Worm (Caenorhabditis elegans) whole organism, mixed stage, embryonic: ENCODE results near the gene rgs-4.

Experiments used
- M03D4.4 ChIP-seq: sonication (generic microtip); optimal IDR thresholded peaks from 2 replicates; lab custom pipeline; 2017; ENCODE audit warnings: mild to moderate bottlenecking, missing genetic modification characterization, missing compliant biosample characterization
- bed-3 ChIP-seq: fragments of 200-800 bp; sonication (Bioruptor generic); optimal IDR thresholded peaks from 3 replicates; lab custom pipeline; 2018; ENCODE audit warnings: mild to moderate bottlenecking, missing genetic modification characterization, moderate library complexity, missing compliant biosample characterization
- blmp-1 ChIP-seq: fragments of 150-350 bp; optimal IDR thresholded peaks from 2 replicates; lab custom pipeline; 2014; ENCODE audit warnings: missing biosample characterization, missing genetic modification characterization
- ceh-39 ChIP-seq: fragments of 150-350 bp; optimal IDR thresholded peaks from 2 replicates; lab custom pipeline; 2014; ENCODE audit warnings: missing biosample characterization, missing genetic modification characterization
- ceh-43 ChIP-seq: fragments of 200-800 bp; sonication (Bioruptor generic); optimal IDR thresholded peaks from 2 replicates; lab custom pipeline; 2018; ENCODE audit warnings: mild to moderate bottlenecking, missing genetic modification characterization, moderate library complexity, missing compliant biosample characterization
- ceh-83 ChIP-seq: fragments of 200-800 bp; sonication (Bioruptor generic); optimal IDR thresholded peaks from 2 replicates; lab custom pipeline; 2018; ENCODE audit warnings: mild to moderate bottlenecking, missing genetic modification characterization, missing compliant biosample characterization
- ces-1 ChIP-seq: fragments of 150-350 bp; optimal IDR thresholded peaks from 2 replicates; lab custom pipeline; 2014; ENCODE audit warnings: missing biosample characterization, missing genetic modification reagents, missing genetic modification characterization
- cnd-1 ChIP-seq: fragments of 200-800 bp; sonication (Bioruptor generic); optimal IDR thresholded peaks from 2 replicates; lab custom pipeline; 2018; ENCODE audit warnings: mild to moderate bottlenecking, missing genetic modification characterization, missing compliant biosample characterization
- drap-1 ChIP-seq: fragments of 200-800 bp; sonication (Bioruptor generic); optimal IDR thresholded peaks from 3 replicates; lab custom pipeline; 2018; ENCODE audit warnings: mild to moderate bottlenecking, missing genetic modification characterization, missing compliant biosample characterization
- elt-1 ChIP-seq: sonication (generic microtip); optimal IDR thresholded peaks from 2 replicates; lab custom pipeline; 2017; ENCODE audit warnings: missing genetic modification characterization, mild to moderate bottlenecking, missing compliant biosample characterization, antibody characterized with exemption, moderate library complexity, borderline replicate concordance; ENCODE audit not compliant: insufficient read depth
- elt-3 ChIP-seq: fragments of 150-350 bp; optimal IDR thresholded peaks from 2 replicates; lab custom pipeline; 2014; ENCODE audit warnings: missing biosample characterization, missing genetic modification characterization
- flh-1 ChIP-seq: fragments of 200-800 bp; sonication (Bioruptor generic); optimal IDR thresholded peaks from 2 replicates; lab custom pipeline; 2018; ENCODE audit warnings: mild to moderate bottlenecking, missing genetic modification characterization, moderate library complexity, missing compliant biosample characterization
- hlh-1 ChIP-seq: fragments of 150-350 bp; optimal IDR thresholded peaks from 2 replicates; lab custom pipeline; 2014; ENCODE audit warnings: missing biosample characterization, missing genetic modification reagents, missing genetic modification characterization
- lin-13 ChIP-seq: fragments of 150-350 bp; optimal IDR thresholded peaks from 2 replicates; lab custom pipeline; 2014; ENCODE audit warnings: missing biosample characterization, missing genetic modification characterization
- lin-32 ChIP-seq: fragments of 200-800 bp; sonication (Bioruptor generic); optimal IDR thresholded peaks from 2 replicates; lab custom pipeline; 2018; ENCODE audit warnings: mild to moderate bottlenecking, missing genetic modification characterization, missing compliant biosample characterization
- lsy-2 ChIP-seq: fragments of 150-350 bp; optimal IDR thresholded peaks from 2 replicates; lab custom pipeline; 2014; ENCODE audit warnings: missing biosample characterization, missing genetic modification characterization
- mab-5 ChIP-seq: fragments of 150-350 bp; optimal IDR thresholded peaks from 2 replicates; lab custom pipeline; 2014; ENCODE audit warnings: missing biosample characterization, missing genetic modification characterization
- mep-1 ChIP-seq: fragments of 150-350 bp; optimal IDR thresholded peaks from 2 replicates; lab custom pipeline; 2017; ENCODE audit warnings: missing biosample characterization, missing genetic modification reagents, missing genetic modification characterization, inconsistent platforms
- mls-2 ChIP-seq: sonication (generic microtip); optimal IDR thresholded peaks from 2 replicates; lab custom pipeline; 2016; ENCODE audit warnings: mild to moderate bottlenecking, missing genetic modification characterization, moderate library complexity, missing compliant biosample characterization
- nhr-2 ChIP-seq: fragments of 150-350 bp; optimal IDR thresholded peaks from 2 replicates; lab custom pipeline; 2014; ENCODE audit warnings: missing biosample characterization, missing genetic modification characterization
- nhr-28 ChIP-seq: fragments of 150-350 bp; optimal IDR thresholded peaks from 2 replicates; lab custom pipeline; 2014; ENCODE audit warnings: missing biosample characterization, missing genetic modification characterization
- nhr-76 ChIP-seq: sonication (generic microtip); optimal IDR thresholded peaks from 2 replicates; lab custom pipeline; 2017; ENCODE audit warnings: missing biosample characterization, missing genetic modification characterization
- pha-4 ChIP-seq: fragments of 150-350 bp; optimal IDR thresholded peaks from 2 replicates; lab custom pipeline; 2018; ENCODE audit warnings: missing biosample characterization, missing genetic modification reagents, missing genetic modification characterization
- sem-2 ChIP-seq: fragments of 200-800 bp; sonication (Bioruptor generic); optimal IDR thresholded peaks from 2 replicates; lab custom pipeline; 2018; ENCODE audit warnings: mild to moderate bottlenecking, missing genetic modification characterization, missing compliant biosample characterization
- snpc-4 ChIP-seq: fragments of 150-350 bp; optimal IDR thresholded peaks from 2 replicates; lab custom pipeline; 2014; ENCODE audit warnings: missing biosample characterization, missing genetic modification characterization
- sptf-1 ChIP-seq: sonication (generic microtip); optimal IDR thresholded peaks from 2 replicates; lab custom pipeline; 2017; ENCODE audit warnings: mild to moderate bottlenecking, missing genetic modification characterization, moderate library complexity, missing compliant biosample characterization
- unc-120 ChIP-seq: sonication (generic microtip); optimal IDR thresholded peaks from 2 replicates; lab custom pipeline; 2017; ENCODE audit warnings: missing genetic modification characterization, missing compliant biosample characterization; ENCODE audit not compliant: poor library complexity, severe bottlenecking
- unc-39 ChIP-seq: fragments of 150-350 bp; optimal IDR thresholded peaks from 2 replicates; lab custom pipeline; 2014; ENCODE audit warnings: missing biosample characterization, missing genetic modification characterization
- unc-62 ChIP-seq: fragments of 150-350 bp; optimal IDR thresholded peaks from 2 replicates; lab custom pipeline; 2014; ENCODE audit warnings: missing biosample characterization, missing genetic modification reagents, missing genetic modification characterization
- ztf-11 ChIP-seq: fragments of 150-350 bp; optimal IDR thresholded peaks from 2 replicates; lab custom pipeline; 2014; ENCODE audit warnings: missing biosample characterization, missing genetic modification characterization

rgs-4 gene

ce11 chrII:12615413-12615812 lies 39.1 kb upstream of the rgs-4 start:
- TF ChIP-seq ceh-43 (GFP tag; lab: Kevin White, UChicago) = no peak
- TF ChIP-seq ces-1 (GFP tag; lab: Kevin White, UChicago) = no peak
- TF ChIP-seq ceh-83 = no peak
- no peak for TF ChIP-seq lsy-2 (tag; lab: Kevin White, UChicago)
- no peak for TF ChIP-seq lin-13 (tag; lab: Kevin White, UChicago)
- TF ChIP-seq unc-62 = no peak
- TF ChIP-seq drap-1 (GFP tag; lab: Kevin White, UChicago) = no peak
- TF ChIP-seq M03D4.4 (tag; lab: Kevin White, UChicago) = no peak
- TF ChIP-seq unc-120 (tag; lab: Kevin White, UChicago) = no peak
- TF ChIP-seq nhr-76 = no peak
- TF ChIP-seq pha-4 (tag; lab: Kevin White, UChicago) = no peak
- no peak for TF ChIP-seq nhr-2 (tag; lab: Kevin White, UChicago)
- TF ChIP-seq sptf-1 = no peak
- TF ChIP-seq mep-1 (tag; lab: Kevin White, UChicago) = no peak

ce11 chrII:12616081-12616480 lies 38.5 kb upstream of the rgs-4 start, which contains the start of gene nspe-6:
Gene nspe-6 (minus strand): TSS chrII:12616181.
- TF ChIP-seq mep-1 (tag; lab: Kevin White, UChicago) = no peak
- TF ChIP-seq flh-1 = no peak

ce11 chrII:12617586-12617985 lies 37.0 kb upstream of the rgs-4 start, which contains the start of gene nspe-3:
Gene nspe-3 (plus strand): TSS chrII:12617886.
- no peak for TF ChIP-seq blmp-1 (tag; lab: Kevin White, UChicago)
- TF ChIP-seq lin-13 (tag; lab: Kevin White, UChicago) = no peak
- no peak for TF ChIP-seq nhr-28
- no peak for TF ChIP-seq sem-2 (GFP tag; lab: Kevin White, UChicago)
- no peak for TF ChIP-seq mab-5 (tag; lab: Kevin White, UChicago)
- TF ChIP-seq unc-120 (tag; lab: Kevin White, UChicago) = no peak
- TF ChIP-seq lin-32 (GFP tag; lab: Kevin White, UChicago) = no peak
- no peak for TF ChIP-seq elt-1 (tag; lab: Kevin White, UChicago)
- no peak for TF ChIP-seq hlh-1 (tag; lab: Kevin White, UChicago)
- TF ChIP-seq ceh-39 (tag; lab: Kevin White, UChicago) = no peak
- TF ChIP-seq nhr-76 = no peak

- no peak for TF ChIP-seq mls-2 (tag; lab: Kevin White, UChicago)
- no peak for TF ChIP-seq ceh-43 (GFP tag; lab: Kevin White, UChicago)
- no peak for TF ChIP-seq elt-1 (tag; lab: Kevin White, UChicago)
- TF ChIP-seq flh-1 = no peak
- no peak for TF ChIP-seq lin-13 (tag; lab: Kevin White, UChicago)
- TF ChIP-seq drap-1 (GFP tag; lab: Kevin White, UChicago) = no peak
- TF ChIP-seq nhr-28 = no peak
- TF ChIP-seq lin-32 (GFP tag; lab: Kevin White, UChicago) = no peak
- no peak for TF ChIP-seq bed-3 (GFP tag; lab: Kevin White, UChicago)
- no peak for TF ChIP-seq unc-39 (tag; lab: Kevin White, UChicago)
- no peak for TF ChIP-seq ces-1 (GFP tag; lab: Kevin White, UChicago)
- TF ChIP-seq M03D4.4 (tag; lab: Kevin White, UChicago) = no peak
- no peak for TF ChIP-seq blmp-1 (tag; lab: Kevin White, UChicago)
- no peak for TF ChIP-seq nhr-2 (tag; lab: Kevin White, UChicago)
- no peak for TF ChIP-seq sem-2 (GFP tag; lab: Kevin White, UChicago)
- no peak for TF ChIP-seq ztf-11 (tag; lab: Kevin White, UChicago)
- no peak for TF ChIP-seq cnd-1 (tag; lab: Kevin White, UChicago)
- TF ChIP-seq unc-62 = no peak
- no peak for TF ChIP-seq lsy-2 (tag; lab: Kevin White, UChicago)
- TF ChIP-seq, all 35 proteins: peak for 0
Measured at ce11 chrII:12619288-12619687, 35.3 kb upstream of the rgs-4 start, which contains the start of gene nspe-2. Gene nspe-2 (minus strand): TSS chrII:12619388.

ce11 chrII:12620764-12621163 lies 33.8 kb upstream of the rgs-4 start, which contains the start of gene nspe-1:
Gene nspe-1 (minus strand): TSS chrII:12620864.
- TF ChIP-seq snpc-4 (no peak), elt-3 (tag; lab: Kevin White, UChicago) (no peak), hlh-1 (tag; lab: Kevin White, UChicago) (no peak), lsy-2 (tag; lab: Kevin White, UChicago) (no peak), blmp-1 (tag; lab: Kevin White, UChicago) (no peak), bed-3 (GFP tag; lab: Kevin White, UChicago) (no peak), ceh-39 (tag; lab: Kevin White, UChicago) (no peak), ces-1 (GFP tag; lab: Kevin White, UChicago) (no peak)
